Worm (Caenorhabditis elegans) whole organism, late embryonic: ENCODE results near the gene C18A11.1.

Source experiments
- F13H6.1 ChIP-seq: sonication (generic microtip); optimal IDR thresholded peaks from 2 replicates; lab custom pipeline; 2016; ENCODE audit warnings: missing genetic modification characterization, missing compliant biosample characterization
- K02D7.2 ChIP-seq: sonication (generic microtip); optimal IDR thresholded peaks from 2 replicates; lab custom pipeline; 2017; ENCODE audit warnings: mild to moderate bottlenecking, missing genetic modification characterization, missing compliant biosample characterization
- ceh-30 ChIP-seq: fragments of 150-350 bp; optimal IDR thresholded peaks from 2 replicates; lab custom pipeline; 2014; ENCODE audit warnings: missing biosample characterization, missing genetic modification characterization
- ceh-31 ChIP-seq: sonication (generic microtip); optimal IDR thresholded peaks from 2 replicates; lab custom pipeline; 2016; ENCODE audit warnings: missing genetic modification characterization, missing compliant biosample characterization
- ceh-45 ChIP-seq: fragments of 200-800 bp; sonication (Bioruptor generic); IDR thresholded peaks from 2 replicates; pipeline ENCODE4 v1.3.6; 2022; ENCODE audit warnings: missing genetic modification reagents, missing genetic modification characterization, missing compliant biosample characterization
- ceh-48 ChIP-seq: sonication (generic microtip); optimal IDR thresholded peaks from 2 replicates; lab custom pipeline; 2016; ENCODE audit warnings: missing genetic modification characterization, inconsistent platforms, missing compliant biosample characterization
- ceh-9 ChIP-seq: sonication (generic microtip); optimal IDR thresholded peaks from 2 replicates; lab custom pipeline; 2016; ENCODE audit warnings: mild to moderate bottlenecking, missing genetic modification characterization, inconsistent platforms, missing compliant biosample characterization
- che-1 ChIP-seq: sonication (generic microtip); optimal IDR thresholded peaks from 2 replicates; lab custom pipeline; 2016; ENCODE audit warnings: mild to moderate bottlenecking, missing genetic modification characterization, missing compliant biosample characterization
- dmd-4 ChIP-seq: sonication (generic microtip); optimal IDR thresholded peaks from 2 replicates; lab custom pipeline; 2016; ENCODE audit warnings: borderline replicate concordance, missing genetic modification characterization, missing compliant biosample characterization
- elt-2 ChIP-seq: sonication (generic microtip); optimal IDR thresholded peaks from 2 replicates; lab custom pipeline; 2016; ENCODE audit warnings: missing genetic modification reagents, missing genetic modification characterization, missing compliant biosample characterization
- fax-1 ChIP-seq: sonication (generic microtip); optimal IDR thresholded peaks from 2 replicates; lab custom pipeline; 2016; ENCODE audit warnings: missing genotype, missing genetic modification characterization, missing compliant biosample characterization
- fkh-10 ChIP-seq: fragments of 150-350 bp; optimal IDR thresholded peaks from 2 replicates; lab custom pipeline; 2014; ENCODE audit warnings: missing biosample characterization, missing genetic modification reagents, missing genetic modification characterization
- fkh-6 ChIP-seq: sonication (generic microtip); optimal IDR thresholded peaks from 2 replicates; lab custom pipeline; 2016; ENCODE audit warnings: missing genetic modification characterization, missing compliant biosample characterization
- hlh-13 ChIP-seq: fragments of 200-800 bp; sonication (Bioruptor generic); optimal IDR thresholded peaks from 2 replicates; lab custom pipeline; 2018; ENCODE audit warnings: mild to moderate bottlenecking, missing genetic modification characterization, missing compliant biosample characterization
- hlh-30 ChIP-seq: sonication (generic microtip); optimal IDR thresholded peaks from 2 replicates; lab custom pipeline; 2017; ENCODE audit warnings: antibody characterized with exemption, missing genetic modification characterization, missing compliant biosample characterization; ENCODE audit not compliant: insufficient read depth
- lim-6 ChIP-seq: sonication (generic microtip); optimal IDR thresholded peaks from 2 replicates; lab custom pipeline; 2016; ENCODE audit warnings: missing genetic modification characterization, missing compliant biosample characterization
- lin-11 ChIP-seq: fragments of 200-800 bp; sonication (Bioruptor generic); optimal IDR thresholded peaks from 2 replicates; lab custom pipeline; 2018; ENCODE audit warnings: mild to moderate bottlenecking, missing genetic modification characterization, missing compliant biosample characterization
- mec-3 ChIP-seq: sonication (generic microtip); optimal IDR thresholded peaks from 2 replicates; lab custom pipeline; 2016; ENCODE audit warnings: borderline replicate concordance, missing genetic modification characterization, missing compliant biosample characterization
- nfya-1 ChIP-seq: sonication (generic microtip); optimal IDR thresholded peaks from 2 replicates; lab custom pipeline; 2017; ENCODE audit warnings: missing genetic modification characterization, mild to moderate bottlenecking, missing compliant biosample characterization, antibody characterized with exemption, moderate library complexity
- nhr-11 ChIP-seq: fragments of 150-350 bp; optimal IDR thresholded peaks from 2 replicates; lab custom pipeline; 2014; ENCODE audit warnings: missing biosample characterization, missing genetic modification characterization
- nhr-232 ChIP-seq: sonication (generic microtip); optimal IDR thresholded peaks from 2 replicates; lab custom pipeline; 2016; ENCODE audit warnings: missing genetic modification characterization, missing compliant biosample characterization
- npax-4 ChIP-seq: sonication (generic microtip); optimal IDR thresholded peaks from 2 replicates; lab custom pipeline; 2016; ENCODE audit warnings: missing genetic modification characterization, missing compliant biosample characterization
- pag-3 ChIP-seq: sonication (generic microtip); optimal IDR thresholded peaks from 2 replicates; lab custom pipeline; 2016; ENCODE audit warnings: missing compliant biosample characterization, missing genetic modification characterization, borderline replicate concordance
- pax-1 ChIP-seq: fragments of 150-350 bp; optimal IDR thresholded peaks from 2 replicates; lab custom pipeline; 2014; ENCODE audit warnings: missing biosample characterization, missing genetic modification characterization
- pha-2 ChIP-seq: sonication (generic microtip); optimal IDR thresholded peaks from 2 replicates; lab custom pipeline; 2017; ENCODE audit warnings: mild to moderate bottlenecking, missing genetic modification characterization, missing compliant biosample characterization
- pha-4 ChIP-seq: fragments of 150-350 bp; optimal IDR thresholded peaks from 2 replicates; lab custom pipeline; 2018; ENCODE audit warnings: missing biosample characterization, missing genetic modification reagents, missing genetic modification characterization
- pros-1 ChIP-seq: fragments of 150-350 bp; optimal IDR thresholded peaks from 2 replicates; lab custom pipeline; 2014; ENCODE audit warnings: missing biosample characterization, missing genetic modification reagents, missing genetic modification characterization
- ref-2 ChIP-seq: sonication (generic microtip); optimal IDR thresholded peaks from 2 replicates; lab custom pipeline; 2016; ENCODE audit warnings: missing genetic modification characterization, missing compliant biosample characterization
- rnt-1 ChIP-seq: sonication (generic microtip); optimal IDR thresholded peaks from 2 replicates; lab custom pipeline; 2016; ENCODE audit warnings: missing genetic modification characterization, missing compliant biosample characterization
- sox-4 ChIP-seq: sonication (generic microtip); optimal IDR thresholded peaks from 2 replicates; lab custom pipeline; 2017; ENCODE audit warnings: mild to moderate bottlenecking, missing genetic modification characterization, inconsistent platforms, missing compliant biosample characterization
- syd-9 ChIP-seq: sonication (generic microtip); optimal IDR thresholded peaks from 2 replicates; lab custom pipeline; 2016; ENCODE audit warnings: mild to moderate bottlenecking, missing genetic modification characterization, moderate library complexity, missing compliant biosample characterization
- unc-3 ChIP-seq, 2 experiments: fragments of 200-800 bp in 1 of 2; sonication (Bioruptor generic) in 1 of 2; sonication (generic microtip) in 1 of 2; conservative IDR thresholded peaks in 1 of 2; optimal IDR thresholded peaks in 1 of 2; 2 replicates each; pipeline versions ENCODE4 v1.3.6 to Lab custom; 2016 to 2022; ENCODE audit warnings: missing compliant biosample characterization in 2 of 2, missing genetic modification characterization in 2 of 2, missing genetic modification reagents in 1 of 2
- unc-55 ChIP-seq: sonication (generic microtip); optimal IDR thresholded peaks from 2 replicates; lab custom pipeline; 2017; ENCODE audit warnings: missing biosample characterization, missing genetic modification reagents, missing genetic modification characterization
- zip-5 ChIP-seq: sonication (generic microtip); optimal IDR thresholded peaks from 2 replicates; lab custom pipeline; 2016; ENCODE audit warnings: missing genetic modification characterization, missing compliant biosample characterization
- ztf-16 ChIP-seq: sonication (generic microtip); optimal IDR thresholded peaks from 2 replicates; lab custom pipeline; 2017; ENCODE audit warnings: missing genetic modification characterization, missing compliant biosample characterization

The C18A11.1 gene

DNA sequence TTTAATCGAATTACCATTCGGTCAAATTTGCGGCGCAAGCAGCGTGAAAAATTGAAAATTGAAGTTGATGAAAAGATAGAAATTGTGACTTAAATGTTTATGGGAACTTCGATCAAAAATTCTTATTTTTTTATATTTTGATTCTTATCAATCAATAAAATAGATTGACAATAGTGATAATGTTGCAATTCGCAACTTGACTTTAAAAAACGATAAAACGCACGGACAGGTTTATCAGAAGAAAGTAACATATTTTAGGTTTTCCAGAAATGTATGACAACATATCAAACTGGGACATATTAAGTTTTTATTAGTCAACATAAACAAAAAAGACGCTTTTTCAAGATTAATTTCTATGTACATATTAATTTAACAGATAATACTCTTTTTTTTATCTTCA, 14.2 kb downstream of the C18A11.1 start:
- TF ChIP-seq unc-3 (GFP tag; conservative IDR thresholded peaks at IDR 0.05; lab: Robert Waterston, UW) = no peak
- no peak for TF ChIP-seq unc-3 (tag; optimal IDR thresholded peaks at IDR 0.05; lab: Kevin White, UChicago)
- no peak for TF ChIP-seq ref-2
- no peak for TF ChIP-seq hlh-30 (tag; lab: Kevin White, UChicago)
- TF ChIP-seq dmd-4 (tag; lab: Kevin White, UChicago) = no peak
- no peak for TF ChIP-seq zip-5 (tag; lab: Kevin White, UChicago)
- no peak for TF ChIP-seq pha-4 (tag; lab: Kevin White, UChicago)
- no peak for TF ChIP-seq pros-1 (tag; lab: Kevin White, UChicago)
- TF ChIP-seq ceh-31 = no peak
- no peak for TF ChIP-seq unc-55
- TF ChIP-seq che-1 (tag; lab: Kevin White, UChicago) = no peak
- no peak for TF ChIP-seq ztf-16 (tag; lab: Kevin White, UChicago)
- TF ChIP-seq pag-3 (tag; lab: Kevin White, UChicago) = no peak
- no peak for TF ChIP-seq mec-3 (tag; lab: Kevin White, UChicago)
- TF ChIP-seq fkh-6 = no peak
- no peak for TF ChIP-seq npax-4
- TF ChIP-seq nfya-1 (tag; lab: Kevin White, UChicago) = no peak
- no peak for TF ChIP-seq ceh-45 (GFP tag; lab: Robert Waterston, UW)
- TF ChIP-seq lin-11 (tag; lab: Kevin White, UChicago) = no peak
- TF ChIP-seq syd-9 (tag; lab: Kevin White, UChicago) = no peak

DNA sequence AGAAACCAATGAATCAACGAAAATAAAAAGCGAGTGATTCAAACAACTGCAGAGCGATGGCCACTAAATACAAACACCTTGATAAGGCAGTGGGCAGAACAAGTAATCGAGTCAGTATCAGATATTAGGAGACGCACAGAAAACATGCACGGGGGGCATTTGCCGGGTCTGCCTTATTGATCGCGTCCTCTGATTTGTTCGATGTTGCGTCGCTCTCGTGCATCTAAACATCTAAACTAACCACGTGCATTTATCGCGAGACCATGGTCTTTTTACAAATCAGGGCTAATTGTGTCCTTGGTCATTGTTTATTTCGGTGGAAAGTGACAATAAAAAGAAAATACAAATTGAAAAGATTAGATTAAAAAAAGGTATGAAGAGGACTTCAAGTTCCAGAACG, 14.8 kb downstream of the C18A11.1 start, which contains the start of gene K07E3.4:
TSS of gene K07E3.4 (minus strand) at position 100 of the 400 bp plus-strand sequence.
- TF ChIP-seq elt-2 (tag; lab: Kevin White, UChicago) = peak; percentile 22
- TF ChIP-seq F13H6.1 (tag; lab: Kevin White, UChicago) = no peak
- TF ChIP-seq hlh-30 (tag; lab: Kevin White, UChicago) = peak; percentile 13

DNA sequence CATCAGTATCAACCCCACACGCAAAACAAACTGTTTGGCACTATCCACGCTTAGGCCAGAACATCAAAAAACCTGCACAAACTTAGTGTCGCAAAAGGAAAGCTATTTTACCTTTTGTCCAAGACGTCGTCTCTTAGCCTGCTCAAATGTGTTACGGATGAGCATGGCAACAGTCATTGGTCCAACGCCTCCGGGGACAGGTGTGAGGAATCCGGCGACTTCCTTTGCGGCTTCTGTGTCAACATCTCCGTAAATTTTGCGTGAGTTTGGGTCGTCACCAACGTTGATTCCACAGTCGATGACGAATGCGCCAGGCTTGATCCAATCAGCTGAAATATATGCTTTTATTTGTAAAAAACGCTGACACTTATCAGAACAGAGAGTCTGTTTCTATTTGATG, 15.5 kb downstream of the C18A11.1 start:
- TF ChIP-seq hlh-13 (no peak), ceh-9 (no peak), K02D7.2 (tag; lab: Kevin White, UChicago) (no peak), sox-4 (tag; lab: Kevin White, UChicago) (no peak), pax-1 (tag; lab: Kevin White, UChicago) (no peak), rnt-1 (tag; lab: Kevin White, UChicago) (no peak), nhr-232 (tag; lab: Kevin White, UChicago) (no peak), nhr-11 (no peak), fax-1 (tag; lab: Kevin White, UChicago) (no peak)

DNA sequence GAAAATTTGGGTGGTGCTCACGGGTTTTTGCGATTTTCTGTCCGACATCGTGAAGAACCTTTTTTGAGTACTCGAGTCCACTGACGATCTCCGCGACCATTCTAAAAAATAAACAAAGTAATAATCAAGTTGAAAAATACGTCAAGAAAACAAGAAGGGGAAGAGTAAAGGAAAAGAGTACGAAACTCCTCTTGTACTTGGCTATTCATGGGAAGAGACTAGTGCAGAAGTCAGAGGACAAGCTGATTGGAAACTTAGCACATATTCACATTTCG, 17.3 kb downstream of the C18A11.1 start, which contains the start of gene dao-3:
TSS of gene dao-3 (minus strand) at position 101 of the 275 bp plus-strand sequence.
- TF ChIP-seq K02D7.2 (tag; lab: Kevin White, UChicago) = no peak
- no peak for TF ChIP-seq lim-6 (tag; lab: Kevin White, UChicago)

DNA sequence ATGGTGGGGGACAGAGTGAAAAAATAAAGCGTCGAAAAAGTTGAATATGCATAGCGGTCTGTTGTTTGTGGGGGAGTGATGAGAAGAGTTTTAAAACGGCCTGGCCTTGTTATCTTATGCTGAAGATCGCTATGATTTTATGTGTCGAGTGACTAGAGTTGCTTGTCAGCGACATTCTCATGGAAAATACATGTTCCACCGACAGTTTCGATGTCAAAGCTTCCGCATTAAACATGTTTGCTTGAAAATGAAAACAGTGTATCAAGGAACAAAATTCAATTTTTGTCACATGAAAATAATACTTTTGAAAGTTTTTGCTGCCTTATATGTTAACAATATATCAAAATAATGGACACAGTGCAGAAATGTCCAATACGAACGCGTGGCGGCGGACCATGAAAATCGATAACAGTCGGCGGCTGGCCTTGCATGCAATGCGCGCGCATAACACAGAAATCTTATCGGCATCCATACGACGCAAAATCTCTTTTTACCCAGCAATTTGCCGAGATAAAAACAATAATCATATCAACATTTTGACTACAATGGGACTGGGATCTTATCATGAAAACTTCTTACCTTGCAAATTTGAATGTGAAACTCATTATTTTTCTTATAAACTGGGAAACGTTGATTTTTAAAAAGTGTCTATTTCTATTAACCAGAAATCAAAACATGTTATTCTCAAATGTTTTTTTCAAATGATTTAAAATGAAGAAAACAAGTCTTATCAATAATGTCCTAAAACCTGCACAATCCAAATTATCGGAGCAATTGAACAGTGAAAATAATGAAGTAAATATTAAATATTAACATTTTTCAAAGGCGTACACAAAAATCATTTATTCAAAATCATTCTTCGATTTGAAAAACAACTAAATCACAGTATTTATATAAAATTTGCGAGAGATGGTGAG, 17.9 kb downstream of the C18A11.1 start:
- TF ChIP-seq fkh-10 (GFP tag; lab: Kevin White, UChicago) (no peak), dmd-4 (tag; lab: Kevin White, UChicago) (no peak), elt-2 (tag; lab: Kevin White, UChicago) (peak; percentile 86), pag-3 (tag; lab: Kevin White, UChicago) (no peak), rnt-1 (tag; lab: Kevin White, UChicago) (no peak), npax-4 (no peak), ztf-16 (tag; lab: Kevin White, UChicago) (no peak), ceh-30 (tag; lab: Kevin White, UChicago) (no peak), pros-1 (tag; lab: Kevin White, UChicago) (no peak), ceh-48 (tag; lab: Kevin White, UChicago) (peak; percentile 2), K02D7.2 (tag; lab: Kevin White, UChicago) (no peak), fkh-6 (no peak), unc-3 (GFP tag; conservative IDR thresholded peaks at IDR 0.05; lab: Robert Waterston, UW) (no peak), unc-3 (tag; optimal IDR thresholded peaks at IDR 0.05; lab: Kevin White, UChicago) (no peak), unc-55 (no peak), pha-2 (tag; lab: Kevin White, UChicago) (no peak)
